Fruit fly (Drosophila melanogaster): ENCODE measurements around the gene CG14989.

The CG14989 gene

dm6 chr3L:4040247-4040925 lies 47.0 kb upstream of the CG14989 start, which contains the start of the genes CG11593 and Rcd5 (continued):
- TF ChIP-seq CG30020 (tag; optimal IDR thresholded peaks at IDR 0.05) (no peak), gcm (GFP tag; optimal IDR thresholded peaks at IDR 0.05) (no peak), CG6683 (GFP tag; optimal IDR thresholded peaks at IDR 0.05) (no peak), chinmo (GFP tag; IDR thresholded peaks at IDR 0.05; ENCODE audit: partially characterized antibody) (0 out of 4 replicates have a peak, but pooled peaks have one; percentile 23), CG9215 (GFP tag; IDR thresholded peaks at IDR 0.05) (peak; percentile 86), Blimp-1 (GFP tag; optimal IDR thresholded peaks at IDR 0.05) (no peak), CG2202 (tag; optimal IDR thresholded peaks at IDR 0.05) (peak; percentile 31), wek (GFP tag; optimal IDR thresholded peaks at IDR 0.05) (no peak), CG8924 (tag; optimal IDR thresholded peaks at IDR 0.05) (peak; percentile 61), CG9817 (tag; optimal IDR thresholded peaks at IDR 0.05) (peak; percentile 77), CG1529 (GFP tag; optimal IDR thresholded peaks at IDR 0.05) (no peak), emc (GFP tag; optimal IDR thresholded peaks at IDR 0.05) (no peak), trem (tag; optimal IDR thresholded peaks at IDR 0.05) (peak; percentile 88), HLHmδ (GFP tag; optimal IDR thresholded peaks at IDR 0.05) (no peak), Ada2b (GFP tag; IDR thresholded peaks at IDR 0.05) (peak; percentile 73), nau (GFP tag; optimal IDR thresholded peaks at IDR 0.05) (no peak), Sox102F (GFP tag; optimal IDR thresholded peaks at IDR 0.05) (peak; percentile 65), jigr1 (GFP tag; IDR thresholded peaks at IDR 0.05) (peak; percentile 63; the same call in 1 of the 3 replicates), CG12769 (tag; optimal IDR thresholded peaks at IDR 0.05) (no peak), Dref (GFP tag; IDR thresholded peaks at IDR 0.05) (0 out of 2 replicates have a peak, but pooled peaks have one; percentile 31), CrebB (tag; optimal IDR thresholded peaks at IDR 0.05) (no peak), Bteb2 (GFP tag; optimal IDR thresholded peaks at IDR 0.05) (peak; percentile 17), CG15073 (GFP tag; optimal IDR thresholded peaks at IDR 0.05) (no peak), CG15696 (tag; optimal IDR thresholded peaks at IDR 0.05) (peak; percentile 50), CG10959 (GFP tag; IDR thresholded peaks at IDR 0.05) (no peak), ftz-f1 (GFP tag; optimal IDR thresholded peaks at IDR 0.05) (no peak), Med (GFP tag) (no peak), ind (GFP tag; optimal IDR thresholded peaks at IDR 0.05) (peak; percentile 72), CG16863 (GFP tag; optimal IDR thresholded peaks at IDR 0.05) (peak; percentile 9), knrl (GFP tag; IDR thresholded peaks at IDR 0.05; ENCODE audit: partially characterized antibody) (peak; percentile 53; the same call in 2 of the 3 replicates), run (tag; optimal IDR thresholded peaks at IDR 0.05) (no peak), Gsc (GFP tag; IDR thresholded peaks at IDR 0.05) (peak; percentile 50), ap (GFP tag; IDR thresholded peaks at IDR 0.05) (peak; percentile 40; the same call in 1 of the 2 replicates), CG1603 (tag; optimal IDR thresholded peaks at IDR 0.05) (no peak), Hsf (GFP tag; optimal IDR thresholded peaks at IDR 0.05) (peak; percentile 53), hb (GFP tag; IDR thresholded peaks at IDR 0.05; ENCODE audit: partially characterized antibody) (no peak), tap (tag; optimal IDR thresholded peaks at IDR 0.05) (no peak), ewg (GFP tag; optimal IDR thresholded peaks at IDR 0.05) (peak; percentile 32), CG1792 (GFP tag; optimal IDR thresholded peaks at IDR 0.05) (no peak), TFAM (GFP tag; optimal IDR thresholded peaks at IDR 0.05) (no peak), CG13123 (GFP tag; optimal IDR thresholded peaks at IDR 0.05) (peak; percentile 25), dmrt11E (tag; optimal IDR thresholded peaks at IDR 0.05) (peak; percentile 65), CG3838 (GFP tag; optimal IDR thresholded peaks at IDR 0.05) (no peak), esg (GFP tag; conservative IDR thresholded peaks at IDR 0.05) (peak; percentile 81), sc (optimal IDR thresholded peaks at IDR 0.05) (no peak), sc (GFP tag; optimal IDR thresholded peaks at IDR 0.05) (peak; percentile 31), CG30403 (GFP tag; optimal IDR thresholded peaks at IDR 0.05) (peak; percentile 76), hbn (GFP tag; IDR thresholded peaks at IDR 0.05; ENCODE audit: partially characterized antibody) (no peak), Neu2 (GFP tag; optimal IDR thresholded peaks at IDR 0.05; ENCODE audit: borderline replicate concordance) (no peak)

All from whole organism, embryonic.